Worm (Caenorhabditis elegans) whole organism, midembryonic: ENCODE measurements around the gene C53D6.7.

Experiments used
- T22C8.4 ChIP-seq: fragments of 200-800 bp; sonication (Bioruptor generic); IDR thresholded peaks from 2 replicates; pipeline ENCODE4 v1.3.6; 2022; ENCODE audit warnings: missing genetic modification characterization, missing compliant biosample characterization
- cog-1 ChIP-seq: sonication (generic microtip); optimal IDR thresholded peaks from 2 replicates; lab custom pipeline; 2016; ENCODE audit warnings: missing genetic modification characterization, missing compliant biosample characterization
- flt-1 ChIP-seq: fragments of 200-800 bp; sonication (Bioruptor generic); IDR thresholded peaks from 2 replicates; pipeline ENCODE4 v1.3.6; 2022; ENCODE audit warnings: missing genetic modification characterization, missing compliant biosample characterization
- ref-1 ChIP-seq: fragments of 200-800 bp; sonication (Bioruptor generic); conservative IDR thresholded peaks from 2 replicates; pipeline ENCODE4 v1.3.6; 2022; ENCODE audit warnings: missing genetic modification reagents, missing genetic modification characterization, missing compliant biosample characterization
- tab-1 ChIP-seq: fragments of 200-800 bp; sonication (Bioruptor generic); IDR thresholded peaks from 2 replicates; pipeline ENCODE4 v1.3.6; 2022; ENCODE audit warnings: missing genetic modification characterization, missing compliant biosample characterization
- ztf-23 ChIP-seq: fragments of 200-800 bp; sonication (Bioruptor generic); IDR thresholded peaks from 2 replicates; pipeline ENCODE4 v1.3.6; 2022; ENCODE audit warnings: missing genetic modification reagents, missing genetic modification characterization, missing compliant biosample characterization
- ztf-29 ChIP-seq: fragments of 200-800 bp; sonication (Bioruptor generic); IDR thresholded peaks from 2 replicates; pipeline ENCODE4 v1.3.6; 2022; ENCODE audit warnings: missing genetic modification reagents, missing genetic modification characterization, missing compliant biosample characterization

- no peak for TF ChIP-seq flt-1 (GFP tag; lab: Robert Waterston, UW)
- TF ChIP-seq tab-1 (GFP tag; lab: Robert Waterston, UW): no peak
- no peak for TF ChIP-seq T22C8.4 (GFP tag; lab: Robert Waterston, UW)
- TF ChIP-seq ztf-23: no peak
- TF ChIP-seq cog-1 (tag; lab: Kevin White, UChicago): no peak
- no peak for TF ChIP-seq ztf-29 (GFP tag; lab: Robert Waterston, UW)
- no peak for TF ChIP-seq ref-1
Measured at ce11 chrIV:9043224-9043623, 6.3 kb upstream of the C53D6.7 start, which contains the start of gene Y73F4A.2.
